Fruit fly (Drosophila melanogaster): ENCODE data around the gene CG43229.

dm6 chrX:18136910-18137849 is 1.2 kb upstream of the CG43229 start, which contains the start of gene ari-1:
- TF ChIP-seq EcR (GFP tag; optimal IDR thresholded peaks at IDR 0.05): no peak
- TF ChIP-seq pan (optimal IDR thresholded peaks at IDR 0.05): no peak
- no peak for TF ChIP-seq usp (GFP tag; optimal IDR thresholded peaks at IDR 0.05)

Measured in whole organism.